Worm (Caenorhabditis elegans) whole organism, L1 larva: Measurements from ENCODE around the gene F28C6.9.

Experiments
- efl-1 ChIP-seq, 4 experiments: fragments of 150-350 bp; optimal IDR thresholded peaks in 3 of 4; peaks in 1 of 4; 1 replicate in 1 of 4; 2 replicates in 3 of 4; lab custom pipeline; 2014; ENCODE audit warnings: missing biosample characterization in 2 of 4, missing genetic modification characterization in 2 of 4, missing genetic modification reagents in 2 of 4
- lin-39 ChIP-seq: fragments of 150-350 bp; optimal IDR thresholded peaks from 2 replicates; lab custom pipeline; 2014; ENCODE audit warnings: missing biosample characterization, missing genetic modification reagents, missing genetic modification characterization
- nhr-71 ChIP-seq: sonication (generic microtip); optimal IDR thresholded peaks from 2 replicates; lab custom pipeline; 2016; ENCODE audit warnings: mild to moderate bottlenecking, missing genetic modification characterization, moderate library complexity, missing compliant biosample characterization
- sptf-1 ChIP-seq: fragments of 150-350 bp; optimal IDR thresholded peaks from 2 replicates; lab custom pipeline; 2014; ENCODE audit warnings: missing biosample characterization, missing genetic modification characterization
- unc-86 ChIP-seq: sonication (generic microtip); optimal IDR thresholded peaks from 2 replicates; lab custom pipeline; 2016; ENCODE audit warnings: missing genetic modification characterization, missing compliant biosample characterization
- zag-1 ChIP-seq: fragments of 150-350 bp; optimal IDR thresholded peaks from 2 replicates; lab custom pipeline; 2014; ENCODE audit warnings: missing biosample characterization, missing genetic modification characterization

- TF ChIP-seq nhr-71 (tag; lab: Kevin White, UChicago) (no peak), unc-86 (tag; lab: Kevin White, UChicago) (no peak), zag-1 (no peak), efl-1 (optimal IDR thresholded peaks at IDR 0.05; lab: Kevin White, UChicago) (no peak), efl-1 (GFP tag; optimal IDR thresholded peaks at IDR 0.05 in 1 of 2; lab: Kevin White, UChicago) (no peak), sptf-1 (tag; lab: Kevin White, UChicago) (no peak), lin-39 (tag; lab: Kevin White, UChicago) (no peak)
Observed at ce11 chrII:8585921-8586320, 24.1 kb downstream of the F28C6.9 start.
